Worm (Caenorhabditis elegans) whole organism, L1 larva: ENCODE results near the gene sru-45.

Experiments used
- Y116A8C.19 ChIP-seq: sonication (generic microtip); optimal IDR thresholded peaks from 2 replicates; lab custom pipeline; 2016; ENCODE audit warnings: missing compliant biosample characterization, missing genetic modification characterization, borderline replicate concordance
- aha-1 ChIP-seq: fragments of 150-350 bp; optimal IDR thresholded peaks from 2 replicates; lab custom pipeline; 2014; ENCODE audit warnings: missing biosample characterization, missing genetic modification characterization
- ceh-63 ChIP-seq: fragments of 200-800 bp; sonication (Bioruptor generic); optimal IDR thresholded peaks from 2 replicates; lab custom pipeline; 2018; ENCODE audit warnings: mild to moderate bottlenecking, missing genetic modification characterization, missing compliant biosample characterization
- ceh-8 ChIP-seq: fragments of 200-800 bp; sonication (Bioruptor generic); optimal IDR thresholded peaks from 2 replicates; lab custom pipeline; 2018; ENCODE audit warnings: mild to moderate bottlenecking, missing genetic modification characterization, moderate library complexity, missing compliant biosample characterization
- ceh-82 ChIP-seq, 3 experiments: fragments of 150-350 bp in 1 of 3; sonication (generic microtip) in 2 of 3; optimal IDR thresholded peaks; 2 replicates each; lab custom pipeline; 2014 to 2017; ENCODE audit warnings: missing biosample characterization in 3 of 3, missing genetic modification characterization in 3 of 3
- ceh-90 ChIP-seq: sonication (generic microtip); optimal IDR thresholded peaks from 2 replicates; lab custom pipeline; 2016; ENCODE audit warnings: missing genetic modification characterization, missing compliant biosample characterization
- dpl-1 ChIP-seq, 3 experiments: fragments of 150-350 bp in 2 of 3; sonication (generic microtip) in 1 of 3; optimal IDR thresholded peaks; 2 replicates each; lab custom pipeline; 2014 to 2017; ENCODE audit warnings: missing biosample characterization in 3 of 3, missing genetic modification characterization in 3 of 3, missing genetic modification reagents in 3 of 3
- efl-1 ChIP-seq, 4 experiments: fragments of 150-350 bp; optimal IDR thresholded peaks in 3 of 4; peaks in 1 of 4; 1 replicate in 1 of 4; 2 replicates in 3 of 4; lab custom pipeline; 2014; ENCODE audit warnings: missing biosample characterization in 2 of 4, missing genetic modification characterization in 2 of 4, missing genetic modification reagents in 2 of 4
- egl-13 ChIP-seq: sonication (generic microtip); optimal IDR thresholded peaks from 2 replicates; lab custom pipeline; 2016; ENCODE audit warnings: missing genotype, missing genetic modification reagents, missing genetic modification characterization, missing compliant biosample characterization
- elt-2 ChIP-seq: sonication (generic microtip); optimal IDR thresholded peaks from 2 replicates; lab custom pipeline; 2016; ENCODE audit warnings: missing genetic modification characterization, mild to moderate bottlenecking, inconsistent platforms, missing compliant biosample characterization, missing genetic modification reagents
- elt-3 ChIP-seq, 6 experiments: fragments of 150-350 bp in 1 of 6; sonication (generic microtip); optimal IDR thresholded peaks; 2 replicates each; lab custom pipeline; 2017 to 2018; ENCODE audit warnings: missing biosample characterization in 6 of 6, missing genetic modification characterization in 6 of 6, inconsistent platforms in 1 of 6
- fkh-8 ChIP-seq: sonication (generic microtip); optimal IDR thresholded peaks from 2 replicates; lab custom pipeline; 2016; ENCODE audit warnings: mild to moderate bottlenecking, missing genetic modification characterization, missing compliant biosample characterization
- fos-1 ChIP-seq: fragments of 150-350 bp; optimal IDR thresholded peaks from 2 replicates; lab custom pipeline; 2014; ENCODE audit warnings: missing biosample characterization, missing genetic modification characterization
- grh-1 ChIP-seq: fragments of 200-800 bp; sonication (Bioruptor generic); IDR thresholded peaks from 2 replicates; pipeline ENCODE4 v1.3.6; 2022; ENCODE audit warnings: missing genetic modification reagents, missing genetic modification characterization, missing compliant biosample characterization
- hpl-2 ChIP-seq: fragments of 150-350 bp; optimal IDR thresholded peaks from 2 replicates; lab custom pipeline; 2014; ENCODE audit warnings: missing biosample characterization, missing genetic modification reagents, missing genetic modification characterization
- isw-1 ChIP-seq: fragments of 200-800 bp; sonication (Bioruptor generic); IDR thresholded peaks from 2 replicates; pipeline ENCODE4 v1.3.6; 2022; ENCODE audit warnings: missing genetic modification characterization, missing compliant biosample characterization
- jun-1 ChIP-seq: fragments of 150-350 bp; optimal IDR thresholded peaks from 2 replicates; lab custom pipeline; 2014; ENCODE audit warnings: missing biosample characterization, missing genetic modification reagents, missing genetic modification characterization
- lin-13 ChIP-seq: fragments of 150-350 bp; optimal IDR thresholded peaks from 2 replicates; lab custom pipeline; 2014; ENCODE audit warnings: missing biosample characterization, missing genetic modification reagents, missing genetic modification characterization
- lin-14 ChIP-seq: fragments of 200-800 bp; sonication (Bioruptor generic); optimal IDR thresholded peaks from 2 replicates; lab custom pipeline; 2018; ENCODE audit warnings: mild to moderate bottlenecking, missing genetic modification characterization, moderate library complexity, missing compliant biosample characterization
- lin-15B ChIP-seq: fragments of 150-350 bp; sonication (generic microtip); optimal IDR thresholded peaks from 3 replicates; lab custom pipeline; 2014; ENCODE audit warnings: missing biosample characterization, missing genetic modification characterization
- lin-35 ChIP-seq, 2 experiments: fragments of 150-350 bp; optimal IDR thresholded peaks; 2 replicates each; lab custom pipeline; 2014; ENCODE audit warnings: missing biosample characterization in 2 of 2, missing genetic modification characterization in 2 of 2, missing genetic modification reagents in 2 of 2
- lin-39 ChIP-seq: fragments of 150-350 bp; optimal IDR thresholded peaks from 2 replicates; lab custom pipeline; 2014; ENCODE audit warnings: missing biosample characterization, missing genetic modification reagents, missing genetic modification characterization
- mab-9 ChIP-seq: fragments of 200-800 bp; sonication (Bioruptor generic); IDR thresholded peaks from 2 replicates; pipeline ENCODE4 v1.3.6; 2022; ENCODE audit warnings: missing genetic modification reagents, missing genetic modification characterization, missing compliant biosample characterization
- mdl-1 ChIP-seq, 2 experiments: fragments of 150-350 bp; optimal IDR thresholded peaks; 2 replicates each; lab custom pipeline; 2014 to 2017; ENCODE audit warnings: missing biosample characterization in 2 of 2, missing genetic modification characterization in 2 of 2, inconsistent platforms in 1 of 2
- mep-1 ChIP-seq: fragments of 150-350 bp; optimal IDR thresholded peaks from 2 replicates; lab custom pipeline; 2014; ENCODE audit warnings: missing biosample characterization, missing genetic modification characterization
- nhr-11 ChIP-seq: fragments of 150-350 bp; optimal IDR thresholded peaks from 2 replicates; lab custom pipeline; 2014; ENCODE audit warnings: missing biosample characterization, missing genetic modification characterization
- nhr-12 ChIP-seq: sonication (generic microtip); optimal IDR thresholded peaks from 2 replicates; lab custom pipeline; 2017; ENCODE audit warnings: missing biosample characterization, missing genetic modification characterization
- nhr-20 ChIP-seq: sonication (generic microtip); optimal IDR thresholded peaks from 2 replicates; lab custom pipeline; 2016; ENCODE audit warnings: mild to moderate bottlenecking, missing genetic modification characterization, missing compliant biosample characterization
- nhr-237 ChIP-seq: fragments of 150-350 bp; optimal IDR thresholded peaks from 2 replicates; lab custom pipeline; 2014; ENCODE audit warnings: missing biosample characterization, missing genetic modification characterization
- nhr-47 ChIP-seq: sonication (generic microtip); optimal IDR thresholded peaks from 2 replicates; lab custom pipeline; 2016; ENCODE audit warnings: mild to moderate bottlenecking, missing genetic modification characterization, moderate library complexity, missing compliant biosample characterization
- nhr-84 ChIP-seq: sonication (generic microtip); optimal IDR thresholded peaks from 2 replicates; lab custom pipeline; 2017; ENCODE audit warnings: missing biosample characterization, missing genetic modification characterization
- pax-3 ChIP-seq: fragments of 200-800 bp; sonication (Bioruptor generic); optimal IDR thresholded peaks from 2 replicates; lab custom pipeline; 2018; ENCODE audit warnings: mild to moderate bottlenecking, missing genetic modification characterization, moderate library complexity, missing compliant biosample characterization
- pqm-1 ChIP-seq: sonication (generic microtip); optimal IDR thresholded peaks from 3 replicates; lab custom pipeline; 2017; ENCODE audit warnings: missing biosample characterization, missing genetic modification characterization
- rnt-1 ChIP-seq: sonication (generic microtip); optimal IDR thresholded peaks from 2 replicates; lab custom pipeline; 2016; ENCODE audit warnings: mild to moderate bottlenecking, missing genetic modification characterization, moderate library complexity, missing compliant biosample characterization
- sox-4 ChIP-seq: sonication (generic microtip); optimal IDR thresholded peaks from 2 replicates; lab custom pipeline; 2016; ENCODE audit warnings: missing genetic modification characterization, missing compliant biosample characterization
- tbx-2 ChIP-seq: sonication (generic microtip); optimal IDR thresholded peaks from 2 replicates; lab custom pipeline; 2016; ENCODE audit warnings: missing genetic modification characterization, missing compliant biosample characterization
- tlp-1 ChIP-seq: fragments of 150-350 bp; optimal IDR thresholded peaks from 2 replicates; lab custom pipeline; 2014; ENCODE audit warnings: missing biosample characterization, missing genetic modification characterization
- vab-15 ChIP-seq: sonication (generic microtip); optimal IDR thresholded peaks from 2 replicates; lab custom pipeline; 2017; ENCODE audit warnings: missing genotype, mild to moderate bottlenecking, missing genetic modification characterization, missing compliant biosample characterization
- xbp-1 ChIP-seq: sonication (generic microtip); optimal IDR thresholded peaks from 2 replicates; lab custom pipeline; 2016; ENCODE audit warnings: missing genetic modification characterization, missing compliant biosample characterization
- zag-1 ChIP-seq: fragments of 150-350 bp; optimal IDR thresholded peaks from 2 replicates; lab custom pipeline; 2014; ENCODE audit warnings: missing biosample characterization, missing genetic modification characterization

The sru-45 gene

ce11 chrV:16526858-16527257, 38.9 kb upstream of the sru-45 start, which contains the start of gene F36D3.8:
TSS of gene F36D3.8 (plus strand) at chrV:16527158.
- TF ChIP-seq efl-1 (optimal IDR thresholded peaks at IDR 0.05; lab: Kevin White, UChicago) = no peak
- peak in 1 of 2 experiments; percentile 85 for TF ChIP-seq efl-1 (GFP tag; optimal IDR thresholded peaks at IDR 0.05 in 1 of 2; lab: Kevin White, UChicago)
- no peak for TF ChIP-seq fos-1

- TF ChIP-seq rnt-1 (tag; lab: Kevin White, UChicago) (no peak), ceh-82 (tag; optimal IDR thresholded peaks at IDR 0.05; lab: Kevin White, UChicago) (no peak), ceh-90 (tag; lab: Kevin White, UChicago) (no peak), tbx-2 (tag; lab: Kevin White, UChicago) (no peak)
- TF ChIP-seq, all 84 proteins: peak for 0
Observed at ce11 chrV:16527796-16528195, 37.9 kb upstream of the sru-45 start, which contains the start of gene F36D3.16. TSS of gene F36D3.16 (plus strand) at chrV:16528096.

ce11 chrV:16534000-16534399, 31.7 kb upstream of the sru-45 start, which contains the start of gene cpr-2:
TSS of gene cpr-2 (minus strand) at chrV:16534100.
- TF ChIP-seq ceh-63 (GFP tag; lab: Kevin White, UChicago) (no peak), ceh-8 (no peak), hpl-2 (no peak), vab-15 (tag; lab: Kevin White, UChicago) (no peak), isw-1 (GFP tag; lab: Robert Waterston, UW) (no peak), aha-1 (no peak), nhr-12 (tag; lab: Kevin White, UChicago) (no peak)

- TF ChIP-seq hpl-2 (no peak), lin-14 (GFP tag; lab: Kevin White, UChicago) (no peak), isw-1 (GFP tag; lab: Robert Waterston, UW) (no peak), elt-3 (tag; optimal IDR thresholded peaks at IDR 0.05; lab: Kevin White, UChicago) (no peak), nhr-20 (tag; lab: Kevin White, UChicago) (no peak), sox-4 (tag; lab: Kevin White, UChicago) (no peak), ceh-63 (GFP tag; lab: Kevin White, UChicago) (no peak), egl-13 (no peak), grh-1 (GFP tag; lab: Robert Waterston, UW) (no peak), fos-1 (no peak), dpl-1 (GFP tag; optimal IDR thresholded peaks at IDR 0.05; lab: Kevin White, UChicago) (no peak), pax-3 (tag; lab: Kevin White, UChicago) (no peak), tlp-1 (tag; lab: Kevin White, UChicago) (no peak)
Observed at ce11 chrV:16535172-16535571, 30.6 kb upstream of the sru-45 start, which contains the start of gene Y32B12B.8. TSS of gene Y32B12B.8 (plus strand) at chrV:16535472.

ce11 chrV:16536701-16537100, 29.0 kb upstream of the sru-45 start, which contains the start of gene Y32B12B.1:
TSS of gene Y32B12B.1 (plus strand) at chrV:16537001.
- no peak for TF ChIP-seq pqm-1 (tag; lab: Kevin White, UChicago)

ce11 chrV:16537908-16538446, 27.8 kb upstream of the sru-45 start, which contains the start of gene Y32B12B.2:
TSS of gene Y32B12B.2 (plus strand) at chrV:16538396.
- peak; percentile 49 for TF ChIP-seq pax-3 (tag; lab: Kevin White, UChicago)
- TF ChIP-seq nhr-84 (tag; lab: Kevin White, UChicago) = no peak
- peak; percentile 85 for TF ChIP-seq nhr-47 (tag; lab: Kevin White, UChicago)
- no peak for TF ChIP-seq Y116A8C.19
- TF ChIP-seq ceh-63 (GFP tag; lab: Kevin White, UChicago) = no peak
- TF ChIP-seq jun-1 (tag; lab: Kevin White, UChicago) = no peak
- TF ChIP-seq fkh-8 (tag; lab: Kevin White, UChicago) = peak; percentile 38
- TF ChIP-seq mdl-1 (tag; optimal IDR thresholded peaks at IDR 0.05; lab: Kevin White, UChicago) = peak in 1 of 2 experiments; percentile 20
- TF ChIP-seq elt-2 (tag; lab: Kevin White, UChicago) = peak; percentile 38
- TF ChIP-seq vab-15 (tag; lab: Kevin White, UChicago) = no peak
- peak; percentile 73 to 89 for TF ChIP-seq lin-35 (GFP tag; optimal IDR thresholded peaks at IDR 0.05; lab: Kevin White, UChicago)
- TF ChIP-seq efl-1 (optimal IDR thresholded peaks at IDR 0.05; lab: Kevin White, UChicago) = peak; percentile 78 to 85
- peak; percentile 85 to 98 for TF ChIP-seq efl-1 (GFP tag; optimal IDR thresholded peaks at IDR 0.05 in 1 of 2; lab: Kevin White, UChicago)
- peak; percentile 47 for TF ChIP-seq xbp-1 (tag; lab: Kevin White, UChicago)
- peak; percentile 66 for TF ChIP-seq ceh-90 (tag; lab: Kevin White, UChicago)
- TF ChIP-seq dpl-1 (GFP tag; optimal IDR thresholded peaks at IDR 0.05; lab: Kevin White, UChicago) = peak; percentile 77 to 87 (median 84)
- TF ChIP-seq lin-39 (tag; lab: Kevin White, UChicago) = peak; percentile 38
- TF ChIP-seq nhr-237 (tag; lab: Kevin White, UChicago) = no peak
- TF ChIP-seq lin-15B (tag; lab: Kevin White, UChicago) = peak; percentile 44
- peak; percentile 3 for TF ChIP-seq lin-13
- no peak for TF ChIP-seq nhr-11 (tag; lab: Kevin White, UChicago)
- 0 out of 2 replicates have a peak, but pooled peaks have one; percentile 61 for TF ChIP-seq mab-9 (GFP tag; lab: Robert Waterston, UW)
- TF ChIP-seq mep-1 (tag; lab: Kevin White, UChicago) = no peak
- TF ChIP-seq zag-1 = no peak
